Fruit fly (Drosophila melanogaster) whole organism, embryonic: ENCODE measurements around the gene CG31999.

Source experiments
- CG3995 ChIP-seq: fragments of 200-800 bp; sonication (Bioruptor generic); optimal IDR thresholded peaks from 3 replicates; lab custom pipeline; 2016; ENCODE audit warnings: missing biosample characterization, missing genetic modification characterization
- HLH3B ChIP-seq: fragments of 200-800 bp; sonication (Bioruptor generic); IDR thresholded peaks from 2 replicates; pipeline ENCODE4 v1.3.6; 2022; ENCODE audit warnings: missing biosample characterization, missing genetic modification characterization
- Max ChIP-seq: fragments of 200-800 bp; sonication (Bioruptor generic); optimal IDR thresholded peaks from 2 replicates; lab custom pipeline; 2016; ENCODE audit warnings: missing biosample characterization, mild to moderate bottlenecking, missing genetic modification characterization

- TF ChIP-seq Max (GFP tag; lab: Kevin White, UChicago) (no peak), HLH3B (no peak), CG3995 (no peak)
These were observed 60.0 kb downstream of the CG31999 start for dm6 chr4:167515-167914.
